Worm (Caenorhabditis elegans) whole organism, L4 larva: ENCODE results near the gene C26G2.2.

Source experiments
- aha-1 ChIP-seq: fragments of 150-350 bp; peaks from one replicate; lab custom pipeline; 2014; ENCODE audit warnings: missing biosample characterization, missing genetic modification characterization
- ceh-82 ChIP-seq: sonication (generic microtip); optimal IDR thresholded peaks from 2 replicates; lab custom pipeline; 2017; ENCODE audit warnings: missing biosample characterization, missing genetic modification characterization
- dpl-1 ChIP-seq: fragments of 150-350 bp; optimal IDR thresholded peaks from 2 replicates; lab custom pipeline; 2014; ENCODE audit warnings: missing biosample characterization, missing genetic modification reagents, missing genetic modification characterization
- lin-13 ChIP-seq: fragments of 150-350 bp; optimal IDR thresholded peaks from 2 replicates; lab custom pipeline; 2014; ENCODE audit warnings: missing biosample characterization, missing genetic modification reagents, missing genetic modification characterization
- lsy-2 ChIP-seq, 2 experiments: fragments of 150-350 bp in 1 of 2; sonication (generic microtip) in 1 of 2; optimal IDR thresholded peaks; 2 replicates each; lab custom pipeline; 2014 to 2017; ENCODE audit warnings: missing biosample characterization in 2 of 2, missing genetic modification characterization in 2 of 2
- mxl-2 ChIP-seq: fragments of 200-800 bp; sonication (Bioruptor generic); conservative IDR thresholded peaks from 2 replicates; pipeline ENCODE4 v1.3.6; 2022; ENCODE audit warnings: missing genetic modification reagents, missing genetic modification characterization, missing compliant biosample characterization
- nhr-11 ChIP-seq: fragments of 150-350 bp; optimal IDR thresholded peaks from 2 replicates; lab custom pipeline; 2014; ENCODE audit warnings: missing biosample characterization, missing genetic modification characterization
- nhr-25 ChIP-seq: sonication (generic microtip); optimal IDR thresholded peaks from 2 replicates; lab custom pipeline; 2017; ENCODE audit warnings: missing genetic modification characterization, mild to moderate bottlenecking, missing compliant biosample characterization, antibody characterized with exemption, moderate library complexity, borderline replicate concordance; ENCODE audit not compliant: insufficient read depth
- nhr-28 ChIP-seq: fragments of 150-350 bp; optimal IDR thresholded peaks from 2 replicates; lab custom pipeline; 2014; ENCODE audit warnings: missing biosample characterization, missing genetic modification characterization
- nhr-6 ChIP-seq: fragments of 150-350 bp; optimal IDR thresholded peaks from 2 replicates; lab custom pipeline; 2014; ENCODE audit warnings: missing biosample characterization, missing genetic modification characterization
- pqm-1 ChIP-seq: sonication (generic microtip); optimal IDR thresholded peaks from 2 replicates; lab custom pipeline; 2017; ENCODE audit warnings: missing biosample characterization, missing genetic modification characterization
- skn-1 ChIP-seq: fragments of 150-350 bp; optimal IDR thresholded peaks from 2 replicates; lab custom pipeline; 2014; ENCODE audit warnings: missing biosample characterization, missing genetic modification characterization

- TF ChIP-seq lsy-2 (tag; optimal IDR thresholded peaks at IDR 0.05; lab: Kevin White, UChicago) (no peak), pqm-1 (tag; lab: Kevin White, UChicago) (no peak), ceh-82 (tag; lab: Kevin White, UChicago) (no peak), nhr-25 (tag; lab: Kevin White, UChicago) (no peak), lin-13 (GFP tag; lab: Kevin White, UChicago) (no peak), nhr-28 (no peak), nhr-11 (tag; lab: Kevin White, UChicago) (no peak), mxl-2 (GFP tag; lab: Robert Waterston, UW) (no peak), aha-1 (tag; lab: Kevin White, UChicago) (no peak), nhr-6 (tag; lab: Kevin White, UChicago) (no peak), dpl-1 (no peak), skn-1 (tag; lab: Kevin White, UChicago) (no peak)
Measured at ce11 chrX:14678983-14679382, 14.9 kb downstream of the C26G2.2 start.
